Worm (Caenorhabditis elegans): ENCODE data around the gene K06A4.7.

The K06A4.7 gene

DNA sequence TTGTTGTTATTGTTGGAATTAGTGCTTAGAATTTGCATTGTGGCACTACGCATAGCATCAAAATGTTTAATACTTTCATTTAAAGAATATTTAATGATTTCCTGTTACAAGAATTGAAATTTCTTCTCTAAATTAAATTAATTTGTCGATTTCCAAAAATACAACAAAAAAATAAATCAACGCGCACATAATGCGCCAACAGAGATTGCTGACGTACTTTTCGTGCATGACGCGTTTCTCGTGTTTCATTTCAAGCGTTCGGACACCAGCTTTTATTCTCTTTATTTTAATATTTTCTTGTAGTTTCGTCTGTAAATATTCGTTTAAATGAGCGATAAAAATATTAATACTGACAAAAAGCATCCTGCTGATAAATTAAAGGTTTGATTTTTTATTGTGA, 22.3 kb upstream of the K06A4.7 start, which contains the start of gene eif-2Bdelta (continued):
- no peak for TF ChIP-seq ceh-100 (GFP tag; IDR thresholded peaks at IDR 0.05)
- TF ChIP-seq ztf-22 (GFP tag; optimal IDR thresholded peaks at IDR 0.05), result no peak
- TF ChIP-seq hlh-12 (tag; optimal IDR thresholded peaks at IDR 0.05), result no peak
- TF ChIP-seq B0035.1 (tag; optimal IDR thresholded peaks at IDR 0.05), result no peak
- TF ChIP-seq nhr-120 (GFP tag; IDR thresholded peaks at IDR 0.05), result no peak
- TF ChIP-seq F52B5.7 (tag; optimal IDR thresholded peaks at IDR 0.05), result no peak
- TF ChIP-seq mxl-1 (tag; optimal IDR thresholded peaks at IDR 0.05), result no peak
- TF ChIP-seq F49E8.2 (tag; optimal IDR thresholded peaks at IDR 0.05; ENCODE audit: insufficient read depth), result no peak
- no peak for TF ChIP-seq Y53F4B.3 (GFP tag; IDR thresholded peaks at IDR 0.05)
- TF ChIP-seq ztf-28 (GFP tag; IDR thresholded peaks at IDR 0.05), result no peak

DNA sequence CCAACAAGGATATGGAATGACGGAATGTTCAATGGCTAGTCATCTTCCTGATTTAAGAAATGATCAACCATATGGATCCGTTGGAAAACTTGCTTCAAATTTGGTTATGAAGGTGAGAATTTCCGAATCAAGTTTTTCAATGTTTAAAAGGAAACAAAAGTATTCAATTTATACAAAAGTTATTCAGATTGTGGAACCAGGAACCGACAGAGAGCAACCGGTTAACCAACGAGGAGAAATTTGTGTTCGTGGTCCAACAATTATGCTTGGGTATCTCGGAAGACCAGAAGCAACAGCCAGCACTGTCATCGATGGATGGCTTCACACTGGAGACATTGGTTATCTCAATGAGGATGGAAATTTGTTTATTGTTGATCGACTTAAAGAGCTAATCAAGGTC, 18.3 kb upstream of the K06A4.7 start:
- TF ChIP-seq zim-3 (tag; optimal IDR thresholded peaks at IDR 0.05) (no peak), ceh-58 (GFP tag; IDR thresholded peaks at IDR 0.05) (no peak), rcor-1 (GFP tag; IDR thresholded peaks at IDR 0.05) (no peak), hsf-1 (GFP tag; IDR thresholded peaks at IDR 0.05) (no peak), nfyb-1 (GFP tag; IDR thresholded peaks at IDR 0.05) (no peak), F22D6.2 (tag; optimal IDR thresholded peaks at IDR 0.05) (no peak), C17E4.6 (GFP tag; IDR thresholded peaks at IDR 0.05) (no peak), hmg-20 (GFP tag; IDR thresholded peaks at IDR 0.05) (no peak), C06A6.2 (GFP tag; conservative IDR thresholded peaks at IDR 0.05) (no peak), ceh-100 (GFP tag; IDR thresholded peaks at IDR 0.05) (no peak), dox-1 (GFP tag; IDR thresholded peaks at IDR 0.05) (no peak), Y95B8A.8 (GFP tag; IDR thresholded peaks at IDR 0.05) (no peak), ceh-79 (tag; optimal IDR thresholded peaks at IDR 0.05) (no peak), bed-2 (GFP tag; IDR thresholded peaks at IDR 0.05) (no peak)

DNA sequence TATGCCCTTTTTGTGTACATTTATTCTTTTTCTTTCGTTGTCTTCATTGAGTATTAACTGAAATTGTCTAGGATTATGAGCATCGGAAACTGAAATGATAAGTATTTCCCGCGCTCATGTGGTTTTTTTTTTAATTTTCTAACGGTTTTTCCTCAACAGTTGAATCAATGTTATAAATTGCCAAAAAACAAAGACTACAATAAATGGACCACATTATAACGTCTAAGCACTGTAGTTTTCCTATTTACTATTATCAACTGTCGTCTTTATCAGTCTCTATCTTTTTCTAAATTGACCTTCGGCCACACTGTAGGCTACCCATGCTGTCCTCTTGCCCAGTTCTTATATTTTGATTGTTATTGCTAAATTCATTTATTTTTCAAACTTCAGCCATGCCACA, 16.5 kb upstream of the K06A4.7 start, which contains the start of gene acs-14:
acs-14 (plus strand) TSS at position 391 of the 400 bp plus-strand sequence.
- no peak for TF ChIP-seq K11D2.4 (GFP tag; IDR thresholded peaks at IDR 0.05)
- no peak for TF ChIP-seq rcor-1 (GFP tag; IDR thresholded peaks at IDR 0.05)
- no peak for TF ChIP-seq D2030.7 (GFP tag; IDR thresholded peaks at IDR 0.05)
- peak; percentile 14 for TF ChIP-seq nhr-80 (tag; optimal IDR thresholded peaks at IDR 0.05)
- TF ChIP-seq atf-7 (tag; optimal IDR thresholded peaks at IDR 0.05), result no peak
- no peak for TF ChIP-seq F33H1.4 (GFP tag; IDR thresholded peaks at IDR 0.05)
- TF ChIP-seq ztf-28 (GFP tag; IDR thresholded peaks at IDR 0.05), result no peak

DNA sequence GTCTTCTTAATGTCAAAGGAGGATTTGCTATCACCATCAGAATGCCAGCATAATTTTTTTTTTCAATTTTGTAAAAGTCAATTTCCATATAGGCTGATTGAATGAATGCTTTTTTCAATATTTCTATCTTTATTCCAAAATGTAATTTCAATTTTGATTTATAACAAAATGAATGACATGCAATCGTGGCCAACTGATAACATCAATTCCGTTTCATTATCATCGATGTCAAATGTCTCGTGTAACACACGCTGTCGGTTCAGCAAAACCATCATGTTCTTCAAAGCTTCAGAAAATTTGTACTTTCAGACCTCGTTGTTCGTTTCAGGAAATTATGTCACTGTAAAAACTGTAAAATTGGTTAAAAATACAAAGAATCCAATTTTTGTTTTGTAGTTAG, 15.6 kb upstream of the K06A4.7 start:
- TF ChIP-seq nhr-80 (tag; optimal IDR thresholded peaks at IDR 0.05) (peak; percentile 73), let-607 (tag; optimal IDR thresholded peaks at IDR 0.05) (peak; percentile 40 to 83), dpff-1 (tag; optimal IDR thresholded peaks at IDR 0.05) (no peak)

DNA sequence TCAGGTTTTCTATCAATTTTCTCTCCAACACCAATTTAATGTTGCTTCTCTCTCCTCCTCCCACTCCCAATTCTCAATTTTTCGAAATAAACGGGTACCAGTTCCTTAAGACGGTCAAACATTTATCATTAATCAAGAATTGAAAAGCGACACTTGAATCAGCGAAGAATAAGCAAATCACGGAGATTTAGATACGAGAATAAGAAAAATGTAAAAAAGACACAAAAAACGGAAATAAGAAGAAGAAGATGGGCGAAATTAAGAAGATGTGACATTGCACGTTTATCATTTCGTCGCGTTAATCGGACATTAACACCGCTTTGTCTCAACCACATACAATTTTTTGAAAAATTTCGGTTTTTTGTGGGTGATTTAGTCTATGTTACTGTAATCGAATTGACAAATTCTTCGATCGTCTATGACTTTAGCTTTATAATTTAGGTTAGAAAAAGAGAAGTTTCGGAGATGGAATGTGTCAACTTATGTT, 13.2 kb upstream of the K06A4.7 start, which contains the start of gene haao-1:
haao-1 (plus strand) TSS at position 437 of the 487 bp plus-strand sequence.
- TF ChIP-seq egrh-3 (GFP tag; IDR thresholded peaks at IDR 0.05) (no peak), hlh-12 (tag; optimal IDR thresholded peaks at IDR 0.05) (no peak), nhr-80 (tag; optimal IDR thresholded peaks at IDR 0.05) (no peak), ekl-4 (GFP tag; IDR thresholded peaks at IDR 0.05) (no peak), lin-26 (GFP tag; IDR thresholded peaks at IDR 0.05) (no peak), aptf-3 (GFP tag; IDR thresholded peaks at IDR 0.05) (no peak), ets-4 (GFP tag; optimal IDR thresholded peaks at IDR 0.05) (no peak), dox-1 (GFP tag; IDR thresholded peaks at IDR 0.05) (no peak), lin-35 (GFP tag; optimal IDR thresholded peaks at IDR 0.05) (no peak)

Measured in whole organism, young adult.